Fruit fly (Drosophila melanogaster): Measurements from ENCODE around the gene IP3K1.

IP3K1 gene

DNA sequence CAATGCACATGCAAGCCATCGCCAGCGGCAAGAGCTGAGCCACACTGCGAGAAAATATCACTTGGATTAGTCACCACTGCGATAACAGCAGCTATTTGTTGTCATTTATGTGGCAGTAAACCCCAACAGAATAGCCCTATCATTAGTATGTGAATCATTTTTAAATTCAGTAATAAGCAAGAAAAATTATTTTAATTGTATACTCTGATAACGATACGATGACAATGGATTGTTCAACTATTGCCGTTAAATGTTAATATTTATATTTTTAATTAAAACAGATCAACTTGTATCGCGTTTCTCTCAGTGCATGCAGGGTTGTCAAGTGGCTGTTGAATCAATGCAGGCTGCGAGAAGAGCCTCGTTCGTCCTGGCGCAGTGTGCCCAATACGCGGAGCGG, 44.4 kb upstream of the IP3K1 start (continued):
- TF ChIP-seq CG4820 (GFP tag; optimal IDR thresholded peaks at IDR 0.05) (peak; percentile 11), Fer2 (tag; optimal IDR thresholded peaks at IDR 0.05) (no peak), CG33557 (GFP tag; optimal IDR thresholded peaks at IDR 0.05) (no peak), CG10979 (tag; optimal IDR thresholded peaks at IDR 0.05) (peak; percentile 13), ERR (GFP tag; optimal IDR thresholded peaks at IDR 0.05) (no peak), CG10543 (GFP tag; optimal IDR thresholded peaks at IDR 0.05) (no peak), CG11504 (tag; optimal IDR thresholded peaks at IDR 0.05) (peak; percentile 59), ind (GFP tag; optimal IDR thresholded peaks at IDR 0.05) (peak; percentile 13), unpg (GFP tag; optimal IDR thresholded peaks at IDR 0.05) (peak; percentile 22), CG31224 (GFP tag; IDR thresholded peaks at IDR 0.05) (no peak), ttk (GFP tag; IDR thresholded peaks at IDR 0.05) (peak; percentile 31; the same call in 1 of the 2 replicates), slou (GFP tag; optimal IDR thresholded peaks at IDR 0.05) (no peak), disco-r (GFP tag; optimal IDR thresholded peaks at IDR 0.05) (no peak), MTF-1 (GFP tag; optimal IDR thresholded peaks at IDR 0.05; ENCODE audit: borderline replicate concordance) (no peak), CG14014 (GFP tag; IDR thresholded peaks at IDR 0.05) (no peak), sim (GFP tag; IDR thresholded peaks at IDR 0.05) (no peak), Nf-YA (GFP tag; IDR thresholded peaks at IDR 0.05) (no peak), Med (GFP tag) (peak; percentile 13), CG11695 (GFP tag; IDR thresholded peaks at IDR 0.05) (no peak), row (GFP tag; IDR thresholded peaks at IDR 0.05) (peak; percentile 36; the same call in 2 of the 3 replicates), mld (GFP tag; IDR thresholded peaks at IDR 0.05; ENCODE audit: partially characterized antibody) (no peak), Meics (GFP tag; optimal IDR thresholded peaks at IDR 0.05) (peak; percentile 17), nau (GFP tag; optimal IDR thresholded peaks at IDR 0.05) (no peak), Lim3 (GFP tag; IDR thresholded peaks at IDR 0.05) (no peak), gem (tag; optimal IDR thresholded peaks at IDR 0.05) (peak; percentile 46), Hmr (GFP tag; optimal IDR thresholded peaks at IDR 0.05) (peak; percentile 8), pho (GFP tag; optimal IDR thresholded peaks at IDR 0.05) (no peak), CG6765 (GFP tag; optimal IDR thresholded peaks at IDR 0.05) (no peak), CG9932 (GFP tag; IDR thresholded peaks at IDR 0.05) (no peak), CG9215 (GFP tag; IDR thresholded peaks at IDR 0.05) (no peak), Xbp1 (GFP tag; optimal IDR thresholded peaks at IDR 0.05) (peak; percentile 3), sqz (GFP tag; optimal IDR thresholded peaks at IDR 0.05) (no peak), slbo (GFP tag; IDR thresholded peaks at IDR 0.05) (no peak), sens (GFP tag) (peak; percentile 75), dmrt99B (tag; optimal IDR thresholded peaks at IDR 0.05) (peak; percentile 45), GATAe (GFP tag; conservative IDR thresholded peaks at IDR 0.05) (no peak), nerfin-2 (GFP tag; IDR thresholded peaks at IDR 0.05; ENCODE audit: partially characterized antibody) (no peak), CG14441 (GFP tag; IDR thresholded peaks at IDR 0.05) (peak; percentile 29; the same call in 1 of the 2 replicates), tin (GFP tag; optimal IDR thresholded peaks at IDR 0.05) (no peak), Xrp1 (GFP tag; IDR thresholded peaks at IDR 0.05) (peak; percentile 7; the same call in 1 of the 2 replicates), Side (GFP tag; optimal IDR thresholded peaks at IDR 0.05) (no peak), CG10366 (GFP tag; IDR thresholded peaks at IDR 0.05) (no peak), zfh2 (GFP tag; optimal IDR thresholded peaks at IDR 0.05) (no peak), Trl (optimal IDR thresholded peaks at IDR 0.05) (no peak), Trl (GFP tag; optimal IDR thresholded peaks at IDR 0.05) (no peak), CG13775 (GFP tag; optimal IDR thresholded peaks at IDR 0.05) (no peak), CG7839 (tag; optimal IDR thresholded peaks at IDR 0.05) (peak; percentile 37), maf-S (GFP tag; optimal IDR thresholded peaks at IDR 0.05) (no peak)
